Worm (Caenorhabditis elegans) whole organism, L4 larva: Measurements from ENCODE around the gene T21C9.9.
A peak's percentile ranks its signal among the peaks of the same experiment; 100 is the strongest.

ENCODE experiments used
- F26F4.8 ChIP-seq: fragments of 200-800 bp; sonication (Bioruptor generic); conservative IDR thresholded peaks from 2 replicates; pipeline ENCODE4 v1.3.6; 2022; ENCODE audit warnings: missing genetic modification characterization, missing compliant biosample characterization
- F49E8.2 ChIP-seq: sonication (generic microtip); optimal IDR thresholded peaks from 2 replicates; lab custom pipeline; 2016; ENCODE audit warnings: missing compliant biosample characterization, mild to moderate bottlenecking, missing genetic modification characterization, borderline replicate concordance
- Y48G9A.11 ChIP-seq: fragments of 200-800 bp; sonication (Bioruptor generic); IDR thresholded peaks from 2 replicates; pipeline ENCODE4 v1.3.6; 2022; ENCODE audit warnings: missing genetic modification reagents, missing genetic modification characterization, missing compliant biosample characterization
- Y75B8A.6 ChIP-seq: fragments of 200-800 bp; sonication (Bioruptor generic); IDR thresholded peaks from 2 replicates; pipeline ENCODE4 v1.3.6; 2022; ENCODE audit warnings: missing genetic modification reagents, missing genetic modification characterization, missing compliant biosample characterization
- ZK337.2 ChIP-seq: fragments of 200-800 bp; sonication (Bioruptor generic); IDR thresholded peaks from 2 replicates; pipeline ENCODE4 v1.3.6; 2022; ENCODE audit warnings: missing genetic modification reagents, missing genetic modification characterization, missing compliant biosample characterization
- ZK546.5 ChIP-seq, 2 experiments: sonication (generic microtip); optimal IDR thresholded peaks; 2 replicates each; lab custom pipeline; 2017; ENCODE audit warnings: missing biosample characterization in 2 of 2, missing genetic modification characterization in 2 of 2
- aha-1 ChIP-seq: fragments of 150-350 bp; peaks from one replicate; lab custom pipeline; 2014; ENCODE audit warnings: missing biosample characterization, missing genetic modification characterization
- arid-1 ChIP-seq: fragments of 200-800 bp; sonication (Bioruptor generic); conservative IDR thresholded peaks from 2 replicates; pipeline ENCODE4 v1.3.6; 2022; ENCODE audit warnings: missing genetic modification reagents, missing genetic modification characterization, missing compliant biosample characterization
- attf-4 ChIP-seq: sonication (generic microtip); optimal IDR thresholded peaks from 3 replicates; lab custom pipeline; 2017; ENCODE audit warnings: missing biosample characterization, missing genetic modification characterization
- ceh-20 ChIP-seq: fragments of 200-800 bp; sonication (Bioruptor generic); IDR thresholded peaks from 2 replicates; pipeline ENCODE4 v1.3.6; 2022; ENCODE audit warnings: missing genetic modification reagents, missing genetic modification characterization, missing compliant biosample characterization
- ces-1 ChIP-seq: fragments of 150-350 bp; sonication (generic microtip); optimal IDR thresholded peaks from 4 replicates; lab custom pipeline; 2014; ENCODE audit warnings: missing biosample characterization, missing genetic modification reagents, missing genetic modification characterization
- cey-2 ChIP-seq: sonication (generic microtip); optimal IDR thresholded peaks from 3 replicates; lab custom pipeline; 2017; ENCODE audit warnings: missing genetic modification characterization, mild to moderate bottlenecking, missing compliant biosample characterization, antibody characterized with exemption, borderline replicate concordance; ENCODE audit not compliant: insufficient read depth
- daf-19 ChIP-seq: fragments of 200-800 bp; sonication (Bioruptor generic); conservative IDR thresholded peaks from 2 replicates; pipeline ENCODE4 v1.3.6; 2022; ENCODE audit warnings: missing genetic modification characterization, missing compliant biosample characterization
- dmd-6 ChIP-seq: fragments of 200-800 bp; sonication (Bioruptor generic); IDR thresholded peaks from 2 replicates; pipeline ENCODE4 v1.3.6; 2022; ENCODE audit warnings: missing genetic modification reagents, missing genetic modification characterization, missing compliant biosample characterization
- dmd-8 ChIP-seq: fragments of 200-800 bp; sonication (Bioruptor generic); IDR thresholded peaks from 2 replicates; pipeline ENCODE4 v1.3.6; 2022; ENCODE audit warnings: missing genetic modification characterization, missing compliant biosample characterization
- duxl-1 ChIP-seq: sonication (generic microtip); optimal IDR thresholded peaks from 2 replicates; lab custom pipeline; 2016; ENCODE audit warnings: mild to moderate bottlenecking, missing genetic modification characterization, moderate library complexity, missing compliant biosample characterization; ENCODE audit not compliant: poor library complexity
- dve-1 ChIP-seq: sonication (generic microtip); optimal IDR thresholded peaks from 2 replicates; lab custom pipeline; 2017; ENCODE audit warnings: antibody characterized with exemption, mild to moderate bottlenecking, missing genetic modification characterization, missing compliant biosample characterization; ENCODE audit not compliant: insufficient read depth
- egl-43 ChIP-seq: fragments of 200-800 bp; sonication (Bioruptor generic); IDR thresholded peaks from 2 replicates; pipeline ENCODE4 v1.3.6; 2022; ENCODE audit warnings: missing genetic modification reagents, missing genetic modification characterization, missing compliant biosample characterization
- hif-1 ChIP-seq, 2 experiments: sonication (generic microtip); optimal IDR thresholded peaks; 2 replicates each; lab custom pipeline; 2016 to 2017; ENCODE audit warnings: missing compliant biosample characterization in 2 of 2, missing genetic modification characterization in 2 of 2, missing genetic modification reagents in 2 of 2, missing genotype in 2 of 2, mild to moderate bottlenecking in 1 of 2
- hlh-30 ChIP-seq: sonication (generic microtip); optimal IDR thresholded peaks from 2 replicates; lab custom pipeline; 2017; ENCODE audit warnings: antibody characterized with exemption, mild to moderate bottlenecking, missing genetic modification characterization, missing compliant biosample characterization; ENCODE audit not compliant: insufficient read depth
- lin-1 ChIP-seq: fragments of 200-800 bp; sonication (Bioruptor generic); IDR thresholded peaks from 2 replicates; pipeline ENCODE4 v1.3.6; 2022; ENCODE audit warnings: missing genetic modification reagents, missing genetic modification characterization, missing compliant biosample characterization
- lin-39 ChIP-seq: fragments of 150-350 bp; optimal IDR thresholded peaks from 2 replicates; lab custom pipeline; 2014; ENCODE audit warnings: missing biosample characterization, missing genetic modification reagents, missing genetic modification characterization
- lir-3 ChIP-seq: sonication (generic microtip); optimal IDR thresholded peaks from 2 replicates; lab custom pipeline; 2016; ENCODE audit warnings: mild to moderate bottlenecking, missing genetic modification characterization, missing compliant biosample characterization
- madf-5 ChIP-seq, 2 experiments: fragments of 200-800 bp; sonication (Bioruptor generic); IDR thresholded peaks; 2 replicates each; pipeline ENCODE4 v1.3.6; 2022; ENCODE audit warnings: missing compliant biosample characterization in 2 of 2, missing genetic modification characterization in 2 of 2
- mdl-1 ChIP-seq, 2 experiments: fragments of 150-350 bp in 1 of 2; sonication (generic microtip) in 1 of 2; optimal IDR thresholded peaks; 2 replicates each; lab custom pipeline; 2014 to 2017; ENCODE audit warnings: missing biosample characterization in 2 of 2, missing genetic modification characterization in 2 of 2
- mep-1 ChIP-seq: fragments of 150-350 bp; sonication (generic microtip); optimal IDR thresholded peaks from 3 replicates; lab custom pipeline; 2014; ENCODE audit warnings: missing biosample characterization, missing genetic modification characterization
- mxl-2 ChIP-seq: fragments of 200-800 bp; sonication (Bioruptor generic); conservative IDR thresholded peaks from 2 replicates; pipeline ENCODE4 v1.3.6; 2022; ENCODE audit warnings: missing genetic modification reagents, missing genetic modification characterization, missing compliant biosample characterization
- nhr-10 ChIP-seq: fragments of 150-350 bp; optimal IDR thresholded peaks from 2 replicates; lab custom pipeline; 2014; ENCODE audit warnings: missing biosample characterization, missing genetic modification characterization
- nhr-11 ChIP-seq: fragments of 150-350 bp; optimal IDR thresholded peaks from 2 replicates; lab custom pipeline; 2014; ENCODE audit warnings: missing biosample characterization, missing genetic modification characterization
- nhr-41 ChIP-seq: fragments of 200-800 bp; sonication (Bioruptor generic); IDR thresholded peaks from 2 replicates; pipeline ENCODE4 v1.3.6; 2022; ENCODE audit warnings: missing genetic modification reagents, missing genetic modification characterization, missing compliant biosample characterization
- nhr-42 ChIP-seq: fragments of 200-800 bp; sonication (Bioruptor generic); IDR thresholded peaks from 2 replicates; pipeline ENCODE4 v1.3.6; 2022; ENCODE audit warnings: missing genetic modification characterization, missing compliant biosample characterization
- nhr-76 ChIP-seq: fragments of 150-350 bp; optimal IDR thresholded peaks from 2 replicates; lab custom pipeline; 2014; ENCODE audit warnings: missing biosample characterization, missing genetic modification characterization
- nhr-77 ChIP-seq: fragments of 150-350 bp; optimal IDR thresholded peaks from 2 replicates; lab custom pipeline; 2014; ENCODE audit warnings: missing biosample characterization, missing genetic modification characterization
- saeg-2 ChIP-seq: fragments of 200-800 bp; sonication (Bioruptor generic); IDR thresholded peaks from 2 replicates; pipeline ENCODE4 v1.3.6; 2022; ENCODE audit warnings: missing genetic modification reagents, missing genetic modification characterization, missing compliant biosample characterization
- spr-3 ChIP-seq: fragments of 200-800 bp; sonication (Bioruptor generic); optimal IDR thresholded peaks from 2 replicates; lab custom pipeline; 2018; ENCODE audit warnings: mild to moderate bottlenecking, missing genetic modification characterization, missing compliant biosample characterization
- tra-1 ChIP-seq: fragments of 200-800 bp; sonication (Bioruptor generic); IDR thresholded peaks from 2 replicates; pipeline ENCODE4 v1.3.6; 2022; ENCODE audit warnings: missing genetic modification reagents, missing genetic modification characterization, missing compliant biosample characterization
- unc-130 ChIP-seq: sonication (generic microtip); optimal IDR thresholded peaks from 2 replicates; lab custom pipeline; 2016; ENCODE audit warnings: missing genetic modification reagents, missing genetic modification characterization, missing compliant biosample characterization
- unc-62 ChIP-seq, 3 experiments: fragments of 150-350 bp in 1 of 3; sonication (generic microtip); optimal IDR thresholded peaks in 2 of 3; peaks in 1 of 3; 1 replicate in 1 of 3; 2 replicates in 2 of 3; lab custom pipeline; 2014 to 2017; ENCODE audit warnings: missing biosample characterization in 3 of 3, missing genetic modification characterization in 3 of 3, missing genetic modification reagents in 3 of 3, missing genotype in 1 of 3
- zag-1 ChIP-seq: fragments of 150-350 bp; optimal IDR thresholded peaks from 2 replicates; lab custom pipeline; 2014; ENCODE audit warnings: missing biosample characterization, missing genetic modification characterization
- zfp-2 ChIP-seq: sonication (generic microtip); optimal IDR thresholded peaks from 2 replicates; lab custom pipeline; 2016; ENCODE audit warnings: mild to moderate bottlenecking, missing genetic modification characterization, missing compliant biosample characterization
- zfp-3 ChIP-seq: fragments of 200-800 bp; sonication (Bioruptor generic); conservative IDR thresholded peaks from 2 replicates; pipeline ENCODE4 v1.3.6; 2022; ENCODE audit warnings: missing genetic modification reagents, missing genetic modification characterization, missing compliant biosample characterization
- zip-11 ChIP-seq: fragments of 200-800 bp; sonication (Bioruptor generic); IDR thresholded peaks from 2 replicates; pipeline ENCODE4 v1.3.6; 2022; ENCODE audit warnings: missing genetic modification characterization, missing compliant biosample characterization

T21C9.9 gene

DNA sequence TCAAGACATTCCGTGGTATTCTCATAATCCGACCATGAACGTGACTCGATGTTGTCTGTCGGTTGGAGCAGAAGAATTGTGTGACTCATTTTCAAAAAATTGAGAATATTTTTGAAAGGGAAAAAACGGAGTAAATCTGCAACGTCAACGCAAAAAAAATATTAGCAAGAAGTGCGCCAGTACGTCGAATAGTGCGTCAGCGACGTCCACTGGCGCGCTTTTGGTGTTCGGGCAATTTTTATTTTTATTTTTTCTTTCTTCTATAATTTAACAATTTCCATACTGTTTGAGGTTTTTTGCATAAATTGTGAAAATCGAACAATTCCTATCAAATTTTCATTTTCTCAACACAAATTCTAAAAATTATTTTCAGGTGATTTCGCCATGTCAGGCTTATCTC, 13.4 kb downstream of the T21C9.9 start, which contains the start of the genes erh-1 and lpd-9 (continued):
- TF ChIP-seq mdl-1 (tag; optimal IDR thresholded peaks at IDR 0.05; lab: Kevin White, UChicago) (peak in 1 of 2 experiments; percentile 32), nhr-77 (tag; lab: Kevin White, UChicago) (peak; percentile 46), nhr-76 (no peak), dve-1 (tag; lab: Kevin White, UChicago) (peak; percentile 69), lir-3 (tag; lab: Kevin White, UChicago) (no peak), F26F4.8 (GFP tag; lab: Robert Waterston, UW) (no peak), attf-4 (tag; lab: Kevin White, UChicago) (no peak), ces-1 (GFP tag; lab: Kevin White, UChicago) (no peak)
- TF ChIP-seq, all 104 proteins: peak for 35

DNA sequence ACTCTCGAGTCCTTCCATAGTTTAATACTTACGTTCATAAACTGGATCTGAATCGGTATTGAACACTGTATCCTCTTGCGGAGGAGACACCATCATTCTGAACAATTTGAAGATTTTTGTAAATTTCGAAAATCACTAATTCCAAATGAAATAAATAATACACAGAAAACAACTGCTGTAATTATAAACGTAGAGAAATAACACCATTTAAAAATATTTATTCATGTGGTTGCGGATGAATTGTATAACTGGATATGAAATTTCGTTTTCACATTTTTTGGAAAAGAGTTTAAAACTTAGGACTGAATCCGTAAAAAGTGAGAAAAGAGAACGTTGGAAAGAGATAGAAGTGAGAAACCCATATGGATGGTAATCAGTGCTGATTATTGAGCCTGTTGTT, 14.2 kb downstream of the T21C9.9 start, which contains the start of gene mics-1:
Gene mics-1, minus strand, starts transcription at position 101 of the 400 bp plus-strand sequence.
- TF ChIP-seq daf-19 = 0 out of 2 replicates have a peak, but pooled peaks have one; percentile 27
- TF ChIP-seq hif-1 (tag; optimal IDR thresholded peaks at IDR 0.05; lab: Kevin White, UChicago) = no peak

ce11 chrV:10576319-10576718, 16.1 kb downstream of the T21C9.9 start, which contains the start of gene vps-54:
vps-54 (minus strand) TSS chrV:10576419.
- TF ChIP-seq mxl-2 (no peak), ZK337.2 (GFP tag; lab: Robert Waterston, UW) (no peak), daf-19 (no peak), Y48G9A.11 (GFP tag; lab: Robert Waterston, UW) (no peak), dmd-6 (no peak), zip-11 (GFP tag; lab: Robert Waterston, UW) (no peak), nhr-76 (no peak), zfp-3 (GFP tag; lab: Robert Waterston, UW) (no peak), hif-1 (tag; optimal IDR thresholded peaks at IDR 0.05; lab: Kevin White, UChicago) (no peak), lin-1 (GFP tag; lab: Robert Waterston, UW) (no peak), unc-130 (GFP tag; lab: Kevin White, UChicago) (no peak), mdl-1 (tag; optimal IDR thresholded peaks at IDR 0.05; lab: Kevin White, UChicago) (no peak), madf-5 (GFP tag; IDR thresholded peaks at IDR 0.05; lab: Robert Waterston, UW) (no peak), nhr-42 (GFP tag; lab: Robert Waterston, UW) (no peak), lin-39 (tag; lab: Kevin White, UChicago) (no peak), ceh-20 (no peak)

ce11 chrV:10574197-10574596, 18.2 kb downstream of the T21C9.9 start:
- TF ChIP-seq saeg-2 (GFP tag; lab: Robert Waterston, UW) (no peak), ces-1 (GFP tag; lab: Kevin White, UChicago) (no peak), unc-62 (GFP tag; optimal IDR thresholded peaks at IDR 0.05 in 1 of 2; lab: Kevin White, UChicago) (peak in 1 of 2 experiments; percentile 91), unc-62 (tag; optimal IDR thresholded peaks at IDR 0.05; lab: Kevin White, UChicago) (no peak), zag-1 (tag; lab: Kevin White, UChicago) (no peak), aha-1 (peak; percentile 32)

ce11 chrV:10572614-10573013, 19.8 kb downstream of the T21C9.9 start, which contains the start of gene del-6:
del-6 (plus strand) TSS chrV:10572914.
- TF ChIP-seq nhr-41 (GFP tag; lab: Robert Waterston, UW) (no peak), ces-1 (GFP tag; lab: Kevin White, UChicago) (no peak), cey-2 (tag; lab: Kevin White, UChicago) (no peak), zfp-3 (GFP tag; lab: Robert Waterston, UW) (no peak), hlh-30 (no peak), dmd-8 (GFP tag; lab: Robert Waterston, UW) (no peak), tra-1 (GFP tag; lab: Robert Waterston, UW) (no peak), ZK546.5 (tag; optimal IDR thresholded peaks at IDR 0.05; lab: Kevin White, UChicago) (no peak), lin-39 (tag; lab: Kevin White, UChicago) (no peak), spr-3 (GFP tag; lab: Kevin White, UChicago) (no peak), nhr-10 (tag; lab: Kevin White, UChicago) (no peak), arid-1 (no peak), egl-43 (no peak), zfp-2 (tag; lab: Kevin White, UChicago) (no peak), F49E8.2 (tag; lab: Kevin White, UChicago) (no peak), mep-1 (tag; lab: Kevin White, UChicago) (no peak), duxl-1 (tag; lab: Kevin White, UChicago) (no peak), nhr-11 (no peak), saeg-2 (GFP tag; lab: Robert Waterston, UW) (no peak), Y75B8A.6 (GFP tag; lab: Robert Waterston, UW) (no peak)
